Fruit fly (Drosophila melanogaster) whole organism, embryonic: ENCODE data around the gene bero.

ENCODE experiments used
- CG10543 ChIP-seq: fragments of 200-800 bp; sonication (Bioruptor generic); optimal IDR thresholded peaks from 3 replicates; lab custom pipeline; 2017; ENCODE audit warnings: missing biosample characterization, mild to moderate bottlenecking, missing genetic modification characterization, moderate library complexity
- CG11723 ChIP-seq: fragments of 200-800 bp; sonication (Bioruptor generic); optimal IDR thresholded peaks from 2 replicates; lab custom pipeline; 2017; ENCODE audit warnings: missing biosample characterization, mild to moderate bottlenecking, missing genetic modification characterization
- CG12391 ChIP-seq: fragments of 200-800 bp; sonication (Bioruptor generic); optimal IDR thresholded peaks from 3 replicates; lab custom pipeline; 2018; ENCODE audit warnings: missing biosample characterization, mild to moderate bottlenecking, missing genetic modification characterization, moderate library complexity
- CG8478 ChIP-seq: fragments of >200 bp; optimal IDR thresholded peaks from 2 replicates; lab custom pipeline; 2018
- CHES-1-like ChIP-seq: fragments of 200-800 bp; sonication (Bioruptor generic); optimal IDR thresholded peaks from 2 replicates; lab custom pipeline; 2016; ENCODE audit warnings: missing biosample characterization, missing genetic modification characterization
- ERR ChIP-seq: fragments of 200-800 bp; sonication (Bioruptor generic); optimal IDR thresholded peaks from 2 replicates; lab custom pipeline; 2016; ENCODE audit warnings: missing biosample characterization, missing genetic modification characterization
- H2.0 ChIP-seq: fragments of 200-800 bp; sonication (Bioruptor generic); IDR thresholded peaks from 2 replicates; pipeline ENCODE4 v1.3.6; 2022; ENCODE audit warnings: missing biosample characterization, missing genetic modification characterization
- HLH3B ChIP-seq: fragments of 200-800 bp; sonication (Bioruptor generic); IDR thresholded peaks from 2 replicates; pipeline ENCODE4 v1.3.6; 2022; ENCODE audit warnings: missing biosample characterization, missing genetic modification characterization
- eve ChIP-seq, 2 experiments: fragments of >200 bp; optimal IDR thresholded peaks; 2 replicates each; lab custom pipeline; 2017; ENCODE audit warnings: missing biosample characterization in 2 of 2, missing genetic modification characterization in 2 of 2
- exex ChIP-seq: fragments of 200-800 bp; sonication (Bioruptor generic); optimal IDR thresholded peaks from 4 replicates; lab custom pipeline; 2018; ENCODE audit warnings: missing biosample characterization, mild to moderate bottlenecking, missing genetic modification characterization, moderate library complexity
- gcm ChIP-seq: fragments of 200-800 bp; sonication (Bioruptor generic); optimal IDR thresholded peaks from 2 replicates; lab custom pipeline; 2019; ENCODE audit warnings: missing biosample characterization, mild to moderate bottlenecking, missing genetic modification characterization, moderate library complexity
- gro ChIP-seq: fragments of 200-800 bp; sonication (Bioruptor generic); optimal IDR thresholded peaks from 2 replicates; lab custom pipeline; 2016; ENCODE audit warnings: missing biosample characterization, missing genetic modification characterization
- gsb ChIP-seq: fragments of 200-800 bp; sonication (Bioruptor generic); IDR thresholded peaks from 2 replicates; pipeline ENCODE4 v1.3.6; 2022; ENCODE audit warnings: missing biosample characterization, missing genetic modification characterization

DNA sequence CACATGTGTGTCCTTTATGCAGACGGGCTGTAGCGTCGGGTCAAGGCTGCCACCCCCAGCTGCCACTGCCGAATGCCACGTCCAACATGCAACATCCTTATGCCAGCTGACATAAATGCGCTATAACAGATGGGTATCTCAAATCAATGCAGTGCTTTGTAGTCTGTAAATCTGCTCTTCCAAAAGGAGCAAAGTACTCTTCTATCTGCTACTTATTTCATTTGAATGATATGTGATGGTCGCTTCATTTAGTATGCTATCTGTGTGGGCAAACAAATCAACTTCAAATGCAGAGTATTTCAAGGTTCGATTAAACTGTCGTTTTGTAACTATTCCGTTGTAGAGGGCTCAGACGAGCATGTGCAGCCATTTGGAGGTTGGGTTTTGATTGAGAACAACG, 49.3 kb upstream of the bero start:
- TF ChIP-seq CG12391 (tag; lab: Kevin White, UChicago) (no peak), HLH3B (GFP tag; lab: Robert Waterston, UW) (no peak), gcm (no peak), CG11723 (GFP tag; lab: Kevin White, UChicago) (no peak), CG8478 (lab: Kevin White, UChicago) (no peak), H2.0 (no peak), gro (GFP tag; lab: Kevin White, UChicago) (no peak), CHES-1-like (no peak), eve (GFP tag; optimal IDR thresholded peaks at IDR 0.05; lab: Kevin White, UChicago) (no peak), CG10543 (GFP tag; lab: Kevin White, UChicago) (no peak), gsb (no peak), exex (tag; lab: Kevin White, UChicago) (no peak), ERR (GFP tag; lab: Kevin White, UChicago) (no peak)
